Fruit fly (Drosophila melanogaster) whole organism, wandering third instar larva: Measurements from ENCODE around the gene CG31997.

Source experiments
- GATAd ChIP-seq: sonication (Bioruptor generic); optimal IDR thresholded peaks from 2 replicates; lab custom pipeline; 2016; ENCODE audit warnings: missing biosample characterization, missing genetic modification characterization
- Jra ChIP-seq: sonication (Bioruptor generic); optimal IDR thresholded peaks from 2 replicates; lab custom pipeline; 2016; ENCODE audit warnings: missing biosample characterization, missing genetic modification characterization
- ey ChIP-seq: fragments of 200-800 bp; sonication (Bioruptor generic); optimal IDR thresholded peaks from 2 replicates; lab custom pipeline; 2016; ENCODE audit warnings: missing biosample characterization, missing genetic modification characterization
- fru ChIP-seq: fragments of 200-800 bp; sonication (Bioruptor generic); optimal IDR thresholded peaks from 3 replicates; lab custom pipeline; 2016; ENCODE audit warnings: missing biosample characterization, mild to moderate bottlenecking, missing genetic modification characterization
- jim ChIP-seq: fragments of 175-275, 200-325 bp; sonication (Bioruptor generic); optimal IDR thresholded peaks from 2 replicates; lab custom pipeline; 2016; ENCODE audit warnings: missing biosample characterization, mild to moderate bottlenecking, missing genetic modification characterization
- tai ChIP-seq: sonication (Bioruptor generic); optimal IDR thresholded peaks from 2 replicates; lab custom pipeline; 2016; ENCODE audit warnings: missing biosample characterization, missing genetic modification characterization

- no peak for TF ChIP-seq ey (GFP tag; lab: Kevin White, UChicago)
- TF ChIP-seq GATAd (GFP tag; lab: Kevin White, UChicago) = no peak
- no peak for TF ChIP-seq Jra (GFP tag; lab: Kevin White, UChicago)
- TF ChIP-seq tai = no peak
- no peak for TF ChIP-seq fru
- TF ChIP-seq jim (GFP tag; lab: Kevin White, UChicago) = no peak
Measured at dm6 chr4:181639-182038, 25.8 kb upstream of the CG31997 start.
